Worm (Caenorhabditis elegans): ENCODE data around the gene F17E9.4.
"Not testable (repeated sequence)": the region's sequence is repeated elsewhere in the genome, so short reads cannot be mapped to it uniquely, and the experiment has no call there.

The F17E9.4 gene

DNA sequence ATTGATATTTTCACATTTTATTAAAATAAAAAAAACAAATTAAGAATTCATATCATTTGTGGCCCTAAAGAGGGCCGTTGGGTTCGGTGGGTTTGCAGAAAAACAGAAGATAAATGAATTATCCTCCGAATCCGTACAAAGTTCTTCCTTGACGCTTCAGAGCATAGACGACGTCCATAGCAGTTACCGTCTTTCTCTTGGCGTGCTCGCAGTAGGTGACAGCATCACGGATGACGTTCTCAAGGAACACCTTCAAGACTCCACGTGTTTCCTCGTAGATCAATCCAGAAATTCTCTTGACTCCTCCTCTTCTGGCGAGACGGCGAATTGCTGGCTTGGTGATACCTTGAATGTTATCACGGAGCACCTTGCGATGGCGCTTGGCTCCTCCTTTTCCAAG, 14.6 kb upstream of the F17E9.4 start:
- TF ChIP-seq him-1 (tag; optimal IDR thresholded peaks at IDR 0.05) (no peak), dao-5 (tag; optimal IDR thresholded peaks at IDR 0.05) (no peak), W03F9.2 (tag; optimal IDR thresholded peaks at IDR 0.05) (no peak)

DNA sequence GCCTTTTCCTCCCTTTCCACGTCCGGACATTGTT, 14.4 kb upstream of the F17E9.4 start, which contains the start of gene his-31:
his-31 (minus strand) TSS at position 30 of the 34 bp plus-strand sequence.
- TF ChIP-seq him-1 (tag; optimal IDR thresholded peaks at IDR 0.05) (no peak), W03F9.2 (tag; optimal IDR thresholded peaks at IDR 0.05) (no peak)

DNA sequence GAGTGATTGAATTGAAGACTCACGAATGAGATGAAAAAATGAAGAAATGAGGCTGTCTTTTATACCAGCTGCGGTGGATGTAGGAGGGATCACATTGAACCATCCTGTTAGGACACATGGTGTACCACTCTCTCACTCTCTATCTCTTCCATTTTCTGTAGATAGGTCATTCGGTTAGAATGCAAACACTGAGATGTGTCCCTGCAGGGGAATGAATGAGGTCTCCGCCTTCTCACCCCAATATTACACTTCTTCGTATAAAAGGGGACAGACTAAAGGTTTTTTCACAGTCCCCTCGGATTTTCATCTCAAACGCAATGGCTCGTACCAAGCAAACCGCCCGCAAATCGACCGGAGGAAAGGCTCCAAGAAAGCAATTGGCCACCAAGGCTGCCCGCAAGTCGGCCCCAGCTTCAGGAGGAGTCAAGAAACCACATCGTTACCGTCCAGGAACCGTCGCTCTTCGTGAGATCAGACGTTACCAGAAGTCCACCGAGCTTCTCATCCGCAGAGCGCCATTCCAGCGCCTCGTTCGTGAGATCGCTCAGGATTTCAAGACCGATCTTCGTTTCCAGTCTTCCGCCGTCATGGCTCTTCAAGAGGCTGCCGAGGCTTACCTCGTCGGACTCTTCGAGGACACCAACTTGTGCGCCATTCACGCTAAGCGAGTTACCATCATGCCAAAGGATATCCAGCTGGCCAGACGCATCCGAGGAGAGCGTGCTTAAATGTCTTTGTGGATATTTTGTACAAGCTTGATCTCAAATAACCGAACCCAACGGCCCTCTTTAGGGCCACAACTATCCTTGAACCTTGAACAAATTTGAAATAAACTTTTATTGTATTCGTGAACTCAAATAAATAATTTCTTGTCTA, 13.9 kb upstream of the F17E9.4 start, which contains the start of gene his-32:
his-32 (plus strand) TSS at position 318 of the 876 bp plus-strand sequence.
- TF ChIP-seq him-1 (tag; optimal IDR thresholded peaks at IDR 0.05) (no peak), dao-5 (tag; optimal IDR thresholded peaks at IDR 0.05) (no peak), W03F9.2 (tag; optimal IDR thresholded peaks at IDR 0.05) (no peak)

DNA sequence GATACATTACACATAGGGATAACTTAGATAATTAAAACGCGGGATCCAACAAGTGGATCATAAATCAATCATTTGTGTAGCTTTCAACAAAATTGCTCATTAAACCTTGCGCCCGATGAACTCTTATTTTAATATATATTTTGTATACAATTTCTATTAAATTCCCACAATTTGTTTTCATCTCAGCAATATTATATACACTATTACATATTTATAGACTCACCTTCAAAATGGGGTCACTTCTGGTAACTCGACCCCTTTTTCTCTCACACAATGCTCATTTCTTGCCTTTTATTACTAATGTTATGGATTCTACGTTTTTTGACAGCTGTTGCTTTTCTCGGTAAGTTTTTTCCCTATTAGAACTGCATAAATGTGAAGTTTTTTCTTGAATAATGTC, 8.5 kb upstream of the F17E9.4 start, which contains the start of gene lgc-6:
lgc-6 (plus strand) TSS at position 301 of the 400 bp plus-strand sequence.
- no peak for TF ChIP-seq him-1 (tag; optimal IDR thresholded peaks at IDR 0.05)
- no peak for TF ChIP-seq W03F9.2 (tag; optimal IDR thresholded peaks at IDR 0.05)
- no peak for TF ChIP-seq dao-5 (tag; optimal IDR thresholded peaks at IDR 0.05)

DNA sequence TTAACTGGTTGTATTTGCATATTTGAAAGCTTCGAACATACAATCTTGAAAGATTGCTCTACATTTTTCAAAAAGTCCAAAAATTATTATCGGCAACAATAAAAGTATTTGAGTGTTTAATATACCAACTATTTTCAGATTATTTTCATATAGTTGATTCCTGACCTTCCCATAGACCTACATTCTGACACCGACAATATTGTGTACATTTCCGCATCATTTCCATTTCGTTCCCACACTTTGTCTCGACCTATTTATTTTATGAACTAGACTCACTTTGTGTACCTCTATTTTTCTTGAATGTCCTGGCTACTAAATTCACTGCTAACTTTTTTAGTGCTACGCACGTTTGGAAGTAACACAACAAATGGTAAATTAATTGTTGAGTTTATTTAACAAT, 5.8 kb upstream of the F17E9.4 start, which contains the start of gene lgc-5:
lgc-5 (plus strand) TSS at position 301 of the 400 bp plus-strand sequence.
- no peak for TF ChIP-seq W03F9.2 (tag; optimal IDR thresholded peaks at IDR 0.05)
- no peak for TF ChIP-seq him-1 (tag; optimal IDR thresholded peaks at IDR 0.05)
- no peak for TF ChIP-seq dao-5 (tag; optimal IDR thresholded peaks at IDR 0.05)

DNA sequence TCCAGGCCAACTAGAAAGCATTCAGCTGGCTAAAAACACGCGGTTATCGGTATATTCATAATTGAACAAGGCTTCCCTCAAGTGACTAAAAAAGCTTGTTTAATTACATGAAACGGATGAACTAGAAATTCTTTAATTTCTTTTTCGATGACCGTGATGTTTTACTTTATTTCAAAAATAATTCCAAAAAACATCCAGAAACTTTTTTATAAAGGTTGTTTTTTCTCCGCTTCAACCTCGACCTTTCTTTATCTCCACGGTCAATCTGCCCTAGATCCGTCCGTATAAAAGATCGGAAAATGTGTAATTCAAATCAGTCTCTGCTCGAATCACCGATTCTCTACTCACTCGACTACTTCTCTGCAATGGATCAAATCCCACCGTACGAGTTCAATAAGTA, 2.7 kb upstream of the F17E9.4 start, which contains the start of gene F17E9.5:
F17E9.5 (plus strand) TSS at position 301 of the 400 bp plus-strand sequence.
- no peak for TF ChIP-seq him-1 (tag; optimal IDR thresholded peaks at IDR 0.05)
- TF ChIP-seq W03F9.2 (tag; optimal IDR thresholded peaks at IDR 0.05), result no peak
- no peak for TF ChIP-seq dao-5 (tag; optimal IDR thresholded peaks at IDR 0.05)

DNA sequence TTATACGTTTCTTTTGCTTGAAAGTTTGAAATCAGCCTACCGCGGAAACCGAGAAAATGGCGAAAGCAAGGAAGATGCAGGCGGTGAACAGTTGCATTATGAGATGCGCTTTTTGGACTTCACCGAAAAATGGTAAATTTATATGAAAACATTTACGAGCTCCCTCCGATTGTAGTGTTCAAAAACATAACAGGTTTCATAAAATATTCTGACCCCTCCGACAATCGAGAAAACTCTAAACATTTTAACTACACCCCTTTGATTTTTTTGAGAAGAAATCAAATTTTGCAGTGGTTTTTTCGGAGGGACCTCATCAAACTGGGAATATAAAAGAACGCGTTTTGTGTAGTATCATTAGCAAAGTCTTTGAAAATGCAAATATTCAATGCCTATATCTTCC, 1.1 kb upstream of the F17E9.4 start, which contains the start of the genes F17E9.18 and F17E9.15:
F17E9.18 (minus strand) TSS at position 101 of the 400 bp plus-strand sequence.
F17E9.15 (plus strand) TSS at position 368 of the 400 bp plus-strand sequence.
- TF ChIP-seq him-1 (tag; optimal IDR thresholded peaks at IDR 0.05) (no peak), W03F9.2 (tag; optimal IDR thresholded peaks at IDR 0.05) (no peak), dao-5 (tag; optimal IDR thresholded peaks at IDR 0.05) (no peak)

DNA sequence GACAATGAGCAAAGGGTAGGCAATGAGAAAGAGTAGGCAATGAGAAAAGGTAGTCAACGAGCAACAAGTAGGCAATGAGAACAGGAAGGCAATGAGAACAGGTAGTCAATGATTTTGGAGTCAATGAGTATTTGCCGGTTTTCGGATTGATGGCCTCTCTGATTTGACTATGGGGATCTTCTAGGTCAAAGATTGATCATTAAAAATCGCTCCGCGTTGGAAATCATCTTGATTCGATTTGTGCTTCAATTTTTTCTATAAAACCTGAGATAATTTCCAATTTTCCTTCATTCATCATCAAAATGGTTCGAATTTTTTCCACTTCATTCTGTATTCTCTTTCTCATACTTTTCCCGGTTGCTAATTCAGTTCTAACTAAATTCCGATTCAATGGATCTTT, 3.9 kb downstream of the F17E9.4 start, which contains the start of gene F17E9.16:
F17E9.16 (plus strand) TSS at position 301 of the 400 bp plus-strand sequence.
- TF ChIP-seq dao-5, him-1, W03F9.2 (tag; optimal IDR thresholded peaks at IDR 0.05): not testable (repeated sequence)

DNA sequence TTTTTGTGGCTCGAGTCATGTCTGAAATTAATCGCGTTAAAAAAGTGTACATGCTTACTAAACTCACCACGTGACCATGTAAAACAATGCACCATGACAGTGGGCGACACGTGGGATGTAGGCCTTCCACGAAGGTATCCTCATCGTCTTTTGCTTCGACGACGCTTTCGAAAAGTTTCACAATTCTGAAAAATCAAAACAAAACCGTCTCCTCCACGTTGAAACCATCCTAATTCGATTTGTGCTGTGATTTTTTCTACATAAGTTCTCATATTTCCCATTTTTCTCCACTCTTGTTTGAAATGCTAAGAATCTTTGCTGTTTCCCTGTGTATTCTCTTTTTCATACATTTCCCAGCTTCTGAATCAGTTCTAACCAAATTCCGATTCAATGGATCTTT, 6.4 kb downstream of the F17E9.4 start, which contains the start of gene F17E9.3:
F17E9.3 (plus strand) TSS at position 301 of the 400 bp plus-strand sequence.
- TF ChIP-seq him-1 (tag; optimal IDR thresholded peaks at IDR 0.05), result no peak
- no peak for TF ChIP-seq dao-5 (tag; optimal IDR thresholded peaks at IDR 0.05)
- no peak for TF ChIP-seq W03F9.2 (tag; optimal IDR thresholded peaks at IDR 0.05)

DNA sequence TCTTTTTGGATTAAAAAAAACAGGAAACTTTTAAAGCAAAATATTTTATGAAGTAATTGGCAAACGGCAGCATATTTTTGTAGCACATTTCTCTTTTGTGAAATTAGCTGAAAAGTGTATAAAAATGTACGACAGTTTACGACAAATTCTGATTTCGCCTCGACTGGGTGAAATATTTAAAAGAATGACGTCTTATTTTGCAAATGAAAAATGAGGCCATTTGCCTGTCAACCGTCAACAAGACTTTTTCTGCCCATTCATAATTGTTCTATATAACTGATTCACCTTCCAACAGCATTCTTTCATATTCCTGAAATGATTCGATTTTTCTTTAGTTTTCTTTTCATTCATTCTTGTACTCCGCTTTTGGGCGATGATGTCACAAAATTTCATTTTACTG, 7.4 kb downstream of the F17E9.4 start, which contains the start of the genes F17E9.2 and col-116:
F17E9.2 (plus strand) TSS at position 301 of the 400 bp plus-strand sequence.
col-116 (plus strand) TSS at position 315 of the 400 bp plus-strand sequence.
- TF ChIP-seq W03F9.2 (tag; optimal IDR thresholded peaks at IDR 0.05), result no peak

DNA sequence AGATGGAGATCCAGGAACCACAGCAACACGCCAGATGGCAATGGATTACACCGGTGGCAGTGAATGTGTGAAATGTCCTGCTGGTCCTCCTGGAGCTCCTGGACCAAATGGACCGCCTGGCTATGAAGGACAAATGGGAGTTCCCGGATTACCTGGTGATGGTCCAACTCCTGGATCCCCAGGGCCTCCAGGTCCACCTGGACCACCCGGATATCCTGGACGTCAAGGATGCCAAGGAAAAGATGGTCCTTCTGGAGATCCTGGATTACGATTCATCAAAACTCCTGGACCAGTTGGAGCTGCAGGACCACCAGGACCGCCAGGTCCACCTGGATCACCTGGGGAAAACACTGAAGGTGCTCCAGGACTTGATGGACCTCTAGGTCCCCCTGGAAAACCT, 9.1 kb downstream of the F17E9.4 start:
- no peak for TF ChIP-seq W03F9.2 (tag; optimal IDR thresholded peaks at IDR 0.05)
- no peak for TF ChIP-seq dao-5 (tag; optimal IDR thresholded peaks at IDR 0.05)
- no peak for TF ChIP-seq him-1 (tag; optimal IDR thresholded peaks at IDR 0.05)

DNA sequence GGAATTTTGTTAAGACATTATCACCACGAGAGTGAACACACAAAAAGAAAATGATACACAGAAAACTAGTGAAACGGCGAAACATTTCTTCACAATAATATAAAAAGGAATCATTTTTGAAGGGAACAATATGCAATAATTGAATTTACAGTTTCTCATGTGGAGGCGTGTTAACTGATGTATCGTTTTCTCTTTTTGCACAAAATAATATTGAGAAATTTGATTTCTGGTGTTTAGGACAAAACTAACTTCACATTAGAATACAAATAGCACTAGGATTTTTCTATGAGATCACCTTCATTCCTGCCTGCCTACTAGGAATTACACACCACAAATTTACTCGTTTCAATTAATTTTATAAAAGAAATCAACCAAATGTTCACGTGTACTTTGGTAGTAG, 10.3 kb downstream of the F17E9.4 start, which contains the start of gene D2096.13:
D2096.13 (minus strand) TSS at position 101 of the 400 bp plus-strand sequence.
- TF ChIP-seq him-1 (tag; optimal IDR thresholded peaks at IDR 0.05) (no peak), dao-5 (tag; optimal IDR thresholded peaks at IDR 0.05) (no peak), W03F9.2 (tag; optimal IDR thresholded peaks at IDR 0.05) (no peak)

DNA sequence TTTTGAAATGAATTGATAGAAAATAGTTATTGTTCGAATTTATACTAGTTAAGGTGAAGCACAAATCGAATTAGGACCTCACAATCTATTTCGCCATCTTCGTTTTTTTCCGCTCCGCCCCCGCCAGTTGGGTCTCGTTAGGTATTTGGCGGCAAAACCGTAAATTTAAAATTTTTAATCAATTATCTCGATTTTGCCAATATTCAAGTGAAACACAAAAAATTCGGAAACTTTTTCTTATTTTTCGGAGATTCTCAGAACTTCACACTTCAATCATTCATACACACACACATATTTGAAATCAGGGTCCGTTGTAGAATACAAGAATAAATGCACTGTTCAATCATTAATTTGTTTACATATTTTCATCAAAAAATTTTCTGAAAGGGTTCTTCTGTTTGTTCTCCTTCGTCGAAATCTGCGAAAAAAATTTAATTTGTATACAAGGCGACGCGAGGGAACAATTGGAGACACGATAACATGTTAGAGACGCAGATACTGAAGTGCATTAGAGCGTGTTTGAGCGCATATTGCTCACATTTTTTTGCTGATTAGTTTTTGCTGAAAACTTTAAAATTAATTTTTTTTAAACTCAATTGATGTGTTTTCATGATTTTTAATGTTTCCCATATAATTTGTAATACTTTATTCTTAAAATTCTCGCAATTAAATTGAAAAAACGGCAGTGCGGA, 11.7 kb downstream of the F17E9.4 start, which contains the start of gene D2096.5:
D2096.5 (minus strand) TSS at position 51 of the 692 bp plus-strand sequence.
- no peak for TF ChIP-seq W03F9.2 (tag; optimal IDR thresholded peaks at IDR 0.05)
- no peak for TF ChIP-seq him-1 (tag; optimal IDR thresholded peaks at IDR 0.05)
- no peak for TF ChIP-seq dao-5 (tag; optimal IDR thresholded peaks at IDR 0.05)

DNA sequence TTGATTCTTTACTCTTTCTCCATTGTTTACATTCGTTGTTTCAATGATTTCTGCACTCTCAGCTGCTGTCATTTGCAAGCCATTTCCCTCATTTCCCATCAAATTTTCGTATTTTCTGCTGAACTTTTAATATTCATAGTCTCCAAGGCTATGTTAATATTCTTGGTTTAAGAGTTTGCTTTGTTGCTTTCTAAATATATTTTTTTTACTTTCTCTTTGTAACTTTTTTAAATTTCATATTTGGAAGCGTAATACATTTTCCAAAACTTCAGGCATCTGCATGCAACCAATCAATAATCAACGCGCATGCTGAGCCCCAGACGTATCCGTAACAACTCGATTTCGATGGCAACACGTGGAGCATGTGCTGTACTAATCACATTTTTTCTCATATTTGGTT, 12.6 kb downstream of the F17E9.4 start, which contains the start of gene sqv-1:
sqv-1 (plus strand) TSS at position 301 of the 400 bp plus-strand sequence.
- TF ChIP-seq him-1 (tag; optimal IDR thresholded peaks at IDR 0.05), result no peak
- TF ChIP-seq W03F9.2 (tag; optimal IDR thresholded peaks at IDR 0.05), result no peak
- TF ChIP-seq dao-5 (tag; optimal IDR thresholded peaks at IDR 0.05), result no peak
